Worm (Caenorhabditis elegans) whole organism, L4 larva: ENCODE data around the gene srlf-3.

Source experiments
- F37D6.2 ChIP-seq: sonication (generic microtip); optimal IDR thresholded peaks from 2 replicates; lab custom pipeline; 2016; ENCODE audit warnings: mild to moderate bottlenecking, missing genetic modification characterization, missing compliant biosample characterization
- ceh-28 ChIP-seq: fragments of 150-350 bp; optimal IDR thresholded peaks from 2 replicates; lab custom pipeline; 2014; ENCODE audit warnings: missing biosample characterization, missing genetic modification reagents, missing genetic modification characterization
- ceh-44 ChIP-seq: fragments of 200-800 bp; sonication (Bioruptor generic); IDR thresholded peaks from 2 replicates; pipeline ENCODE4 v1.3.6; 2022; ENCODE audit warnings: missing genetic modification reagents, missing genetic modification characterization, missing compliant biosample characterization
- hlh-11 ChIP-seq: fragments of 200-800 bp; sonication (Bioruptor generic); optimal IDR thresholded peaks from 2 replicates; lab custom pipeline; 2018; ENCODE audit warnings: mild to moderate bottlenecking, missing genetic modification characterization, missing compliant biosample characterization
- nhr-237 ChIP-seq: sonication (generic microtip); optimal IDR thresholded peaks from 2 replicates; lab custom pipeline; 2017; ENCODE audit warnings: missing biosample characterization, missing genetic modification characterization
- pha-4 ChIP-seq, 2 experiments: fragments of 150-350 bp in 1 of 2; fragments of 200-800 bp in 1 of 2; sonication (Bioruptor generic) in 1 of 2; IDR thresholded peaks in 1 of 2; optimal IDR thresholded peaks in 1 of 2; 2 replicates each; pipeline versions ENCODE4 v1.3.6 to Lab custom; 2014 to 2022; ENCODE audit warnings: missing genetic modification characterization in 2 of 2, missing genetic modification reagents in 2 of 2, missing biosample characterization in 1 of 2, missing compliant biosample characterization in 1 of 2
- spr-1 ChIP-seq: sonication (generic microtip); optimal IDR thresholded peaks from 2 replicates; lab custom pipeline; 2016; ENCODE audit warnings: mild to moderate bottlenecking, missing genetic modification characterization, missing compliant biosample characterization
- ztf-11 ChIP-seq: fragments of 150-350 bp; optimal IDR thresholded peaks from 2 replicates; lab custom pipeline; 2014; ENCODE audit warnings: missing biosample characterization, missing genetic modification characterization
- ztf-7 ChIP-seq: fragments of 150-350 bp; optimal IDR thresholded peaks from 2 replicates; lab custom pipeline; 2014; ENCODE audit warnings: missing biosample characterization, missing genetic modification characterization

DNA sequence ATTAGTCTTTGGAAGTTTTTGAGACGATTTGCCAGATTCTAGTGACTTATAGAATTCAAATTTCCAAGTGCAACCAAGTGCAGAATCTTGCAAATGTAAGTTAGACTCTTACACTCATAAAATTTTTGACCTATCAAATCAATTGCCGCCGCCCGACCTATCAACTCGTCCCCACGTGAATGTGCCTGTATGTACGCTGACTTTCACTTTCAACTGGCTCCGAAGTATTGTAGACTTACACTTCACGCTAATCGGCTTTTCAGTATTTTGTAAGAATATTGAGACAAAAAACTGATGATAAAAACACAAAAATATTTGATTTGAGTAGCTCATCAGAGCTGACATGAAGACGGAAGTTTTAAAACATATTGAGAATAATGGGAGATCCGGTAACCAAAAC, 45.5 kb downstream of the srlf-3 start:
- TF ChIP-seq ceh-44 (GFP tag; lab: Robert Waterston, UW) (no peak), ztf-11 (tag; lab: Kevin White, UChicago) (no peak), F37D6.2 (tag; lab: Kevin White, UChicago) (no peak), hlh-11 (tag; lab: Kevin White, UChicago) (peak; percentile 59), spr-1 (no peak), ztf-7 (tag; lab: Kevin White, UChicago) (no peak), pha-4 (GFP tag; IDR thresholded peaks at IDR 0.05; lab: Robert Waterston, UW) (peak; percentile 51; the same call in 1 of the 2 replicates), pha-4 (tag; optimal IDR thresholded peaks at IDR 0.05; lab: Kevin White, UChicago) (no peak), nhr-237 (tag; lab: Kevin White, UChicago) (no peak), ceh-28 (no peak)
